Worm (Caenorhabditis elegans) whole organism, L1 larva: ENCODE results near the gene lst-2.
"Not testable (repeated sequence)": the region's sequence is repeated elsewhere in the genome, so short reads cannot be mapped to it uniquely, and the experiment has no call there.

Source experiments
- F16B12.6 ChIP-seq: fragments of 150-350 bp; optimal IDR thresholded peaks from 2 replicates; lab custom pipeline; 2014; ENCODE audit warnings: missing biosample characterization, missing genetic modification characterization
- aly-2 ChIP-seq: fragments of 150-350 bp; optimal IDR thresholded peaks from 2 replicates; lab custom pipeline; 2014; ENCODE audit warnings: missing biosample characterization, missing genetic modification characterization
- ceh-82 ChIP-seq, 3 experiments: fragments of 150-350 bp in 1 of 3; sonication (generic microtip) in 2 of 3; optimal IDR thresholded peaks; 2 replicates each; lab custom pipeline; 2014 to 2017; ENCODE audit warnings: missing biosample characterization in 3 of 3, missing genetic modification characterization in 3 of 3
- ces-1 ChIP-seq: fragments of 150-350 bp; optimal IDR thresholded peaks from 2 replicates; lab custom pipeline; 2014; ENCODE audit warnings: missing biosample characterization, missing genetic modification reagents, missing genetic modification characterization
- efl-3 ChIP-seq: fragments of 200-800 bp; sonication (Bioruptor generic); optimal IDR thresholded peaks from 2 replicates; lab custom pipeline; 2018; ENCODE audit warnings: mild to moderate bottlenecking, missing genetic modification characterization, missing compliant biosample characterization
- elt-3 ChIP-seq, 6 experiments: fragments of 150-350 bp in 1 of 6; sonication (generic microtip); optimal IDR thresholded peaks; 2 replicates each; lab custom pipeline; 2017 to 2018; ENCODE audit warnings: missing biosample characterization in 6 of 6, missing genetic modification characterization in 6 of 6, inconsistent platforms in 1 of 6
- fkh-4 ChIP-seq: sonication (generic microtip); optimal IDR thresholded peaks from 2 replicates; lab custom pipeline; 2016; ENCODE audit warnings: missing compliant biosample characterization, missing genetic modification characterization, borderline replicate concordance
- fkh-8 ChIP-seq: sonication (generic microtip); optimal IDR thresholded peaks from 2 replicates; lab custom pipeline; 2016; ENCODE audit warnings: mild to moderate bottlenecking, missing genetic modification characterization, missing compliant biosample characterization
- fos-1 ChIP-seq: fragments of 150-350 bp; optimal IDR thresholded peaks from 2 replicates; lab custom pipeline; 2014; ENCODE audit warnings: missing biosample characterization, missing genetic modification characterization
- grh-1 ChIP-seq: fragments of 200-800 bp; sonication (Bioruptor generic); IDR thresholded peaks from 2 replicates; pipeline ENCODE4 v1.3.6; 2022; ENCODE audit warnings: missing genetic modification reagents, missing genetic modification characterization, missing compliant biosample characterization
- hpl-2 ChIP-seq: fragments of 150-350 bp; optimal IDR thresholded peaks from 2 replicates; lab custom pipeline; 2014; ENCODE audit warnings: missing biosample characterization, missing genetic modification reagents, missing genetic modification characterization
- isw-1 ChIP-seq: fragments of 200-800 bp; sonication (Bioruptor generic); IDR thresholded peaks from 2 replicates; pipeline ENCODE4 v1.3.6; 2022; ENCODE audit warnings: missing genetic modification characterization, missing compliant biosample characterization
- lin-13 ChIP-seq: fragments of 150-350 bp; optimal IDR thresholded peaks from 2 replicates; lab custom pipeline; 2014; ENCODE audit warnings: missing biosample characterization, missing genetic modification reagents, missing genetic modification characterization
- nhr-12 ChIP-seq: sonication (generic microtip); optimal IDR thresholded peaks from 2 replicates; lab custom pipeline; 2017; ENCODE audit warnings: missing biosample characterization, missing genetic modification characterization
- nhr-71 ChIP-seq: sonication (generic microtip); optimal IDR thresholded peaks from 2 replicates; lab custom pipeline; 2016; ENCODE audit warnings: mild to moderate bottlenecking, missing genetic modification characterization, moderate library complexity, missing compliant biosample characterization
- nhr-84 ChIP-seq: sonication (generic microtip); optimal IDR thresholded peaks from 2 replicates; lab custom pipeline; 2017; ENCODE audit warnings: missing biosample characterization, missing genetic modification characterization
- nhr-85 ChIP-seq: sonication (generic microtip); peaks from one replicate; lab custom pipeline; 2016; ENCODE audit warnings: missing genetic modification characterization, inconsistent platforms, missing compliant biosample characterization
- pqm-1 ChIP-seq: sonication (generic microtip); optimal IDR thresholded peaks from 3 replicates; lab custom pipeline; 2017; ENCODE audit warnings: missing biosample characterization, missing genetic modification characterization
- skn-1 ChIP-seq: fragments of 150-350 bp; optimal IDR thresholded peaks from 2 replicates; lab custom pipeline; 2014; ENCODE audit warnings: missing biosample characterization, missing genetic modification characterization
- tbx-2 ChIP-seq: sonication (generic microtip); optimal IDR thresholded peaks from 2 replicates; lab custom pipeline; 2016; ENCODE audit warnings: missing genetic modification characterization, missing compliant biosample characterization
- unc-98 ChIP-seq: fragments of 200-800 bp; sonication (Bioruptor generic); IDR thresholded peaks from 2 replicates; pipeline ENCODE4 v1.3.6; 2022; ENCODE audit warnings: missing genetic modification characterization, missing compliant biosample characterization
- xbp-1 ChIP-seq: sonication (generic microtip); optimal IDR thresholded peaks from 2 replicates; lab custom pipeline; 2016; ENCODE audit warnings: missing genetic modification characterization, missing compliant biosample characterization
- ztf-4 ChIP-seq: fragments of 150-350 bp; optimal IDR thresholded peaks from 2 replicates; lab custom pipeline; 2014; ENCODE audit warnings: missing biosample characterization, missing genetic modification characterization

Gene lst-2

DNA sequence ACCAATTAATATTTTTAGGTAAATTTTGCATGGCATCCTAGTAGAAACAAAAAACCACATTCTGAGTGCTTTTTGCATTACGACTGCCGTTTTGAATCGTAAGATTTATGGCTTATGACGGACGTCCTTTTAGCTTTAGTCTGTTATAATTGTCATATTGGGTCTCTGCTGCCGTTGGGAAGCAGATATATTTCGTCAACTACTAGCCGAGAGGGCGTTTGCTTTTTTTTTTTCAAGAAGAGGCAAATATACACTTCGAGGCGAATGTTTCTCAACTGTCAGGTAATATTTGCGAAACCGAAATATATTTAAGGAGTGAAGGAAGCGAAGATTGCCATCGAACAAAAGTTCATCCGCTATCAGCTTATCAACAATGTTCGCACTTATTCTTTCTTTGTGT is 39.3 kb downstream of the lst-2 start, which contains the start of gene F14H12.3:
F14H12.3 (plus strand) TSS at position 301 of the 400 bp plus-strand sequence.
- TF ChIP-seq skn-1 = no peak
- TF ChIP-seq nhr-85 (tag; lab: Kevin White, UChicago) = peak; percentile 12

- no peak for TF ChIP-seq pqm-1
- no peak for TF ChIP-seq ztf-4
- no peak for TF ChIP-seq fos-1 (tag; lab: Kevin White, UChicago)
- peak; percentile 60 for TF ChIP-seq skn-1
- TF ChIP-seq aly-2 (tag; lab: Kevin White, UChicago) = no peak
- no peak for TF ChIP-seq grh-1
- no peak for TF ChIP-seq unc-98 (GFP tag; lab: Robert Waterston, UW)
These were observed 40.4 kb downstream of the lst-2 start for ce11 chrX:4342730-4343129.

DNA sequence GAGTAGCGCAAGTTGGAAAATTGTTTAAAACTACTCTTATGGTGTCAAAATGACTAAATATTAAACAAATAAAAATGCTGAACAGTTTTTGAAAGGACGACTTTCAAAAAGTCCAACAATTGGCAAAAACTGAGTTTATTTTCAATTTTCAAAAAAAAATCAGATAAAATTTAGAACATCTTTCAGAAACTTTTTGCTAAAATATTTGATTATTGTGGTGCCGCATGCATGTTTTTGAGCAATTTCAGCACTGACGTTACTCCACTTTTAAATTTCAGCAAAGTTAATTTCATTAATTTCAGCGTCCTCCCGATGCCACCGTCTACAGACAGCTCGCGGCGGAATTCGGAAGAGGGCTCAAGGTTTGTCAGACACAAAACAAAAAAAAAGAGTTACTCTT is 43.8 kb downstream of the lst-2 start, which contains the start of gene cst-1:
cst-1 (plus strand) TSS at position 301 of the 400 bp plus-strand sequence.
- not testable (repeated sequence) for TF ChIP-seq F16B12.6 (tag; lab: Kevin White, UChicago); isw-1 (GFP tag; lab: Robert Waterston, UW); elt-3 (tag; optimal IDR thresholded peaks at IDR 0.05; lab: Kevin White, UChicago)

- TF ChIP-seq xbp-1, nhr-84, tbx-2 (tag; lab: Kevin White, UChicago): not testable (repeated sequence)
These were observed 47.2 kb downstream of the lst-2 start, which contains the start of gene cst-2 for ce11 chrX:4335950-4336349. Gene cst-2, minus strand, starts transcription at chrX:4336050.

- TF ChIP-seq ceh-82 (tag; optimal IDR thresholded peaks at IDR 0.05; lab: Kevin White, UChicago); nhr-84 (tag; lab: Kevin White, UChicago); nhr-71 (tag; lab: Kevin White, UChicago): not testable (repeated sequence)
These were observed 50.9 kb downstream of the lst-2 start, which contains the start of gene C24A8.6 for ce11 chrX:4332305-4332704. Gene C24A8.6, minus strand, starts transcription at chrX:4332405.

- no peak for TF ChIP-seq fkh-8
- TF ChIP-seq ces-1 (GFP tag; lab: Kevin White, UChicago) = no peak
- no peak for TF ChIP-seq lin-13 (GFP tag; lab: Kevin White, UChicago)
- TF ChIP-seq efl-3 (GFP tag; lab: Kevin White, UChicago) = no peak
- no peak for TF ChIP-seq nhr-71 (tag; lab: Kevin White, UChicago)
- no peak for TF ChIP-seq ztf-4
- TF ChIP-seq hpl-2 (GFP tag; lab: Kevin White, UChicago) = no peak
- TF ChIP-seq nhr-12 (tag; lab: Kevin White, UChicago) = no peak
- no peak for TF ChIP-seq fkh-4 (tag; lab: Kevin White, UChicago)
These were observed 54.4 kb downstream of the lst-2 start, which contains the start of gene C24A8.5 for ce11 chrX:4328816-4329215. Gene C24A8.5, minus strand, starts transcription at chrX:4328916.
